Fruit fly (Drosophila melanogaster): ENCODE results near the gene Cox10.

- TF ChIP-seq kay (GFP tag; ENCODE audit: borderline replicate concordance) (no peak), CG5204 (GFP tag; optimal IDR thresholded peaks at IDR 0.05) (no peak), CG1620 (GFP tag; optimal IDR thresholded peaks at IDR 0.05) (no peak), toe (GFP tag; optimal IDR thresholded peaks at IDR 0.05) (no peak), CG33017 (tag; optimal IDR thresholded peaks at IDR 0.05) (no peak), Mnt (GFP tag; optimal IDR thresholded peaks at IDR 0.05) (no peak), CG7045 (GFP tag; optimal IDR thresholded peaks at IDR 0.05) (no peak), ovo (GFP tag; optimal IDR thresholded peaks at IDR 0.05) (no peak), cnc (optimal IDR thresholded peaks at IDR 0.05) (no peak), CG7101 (tag; optimal IDR thresholded peaks at IDR 0.05) (peak; percentile 50), tj (GFP tag; optimal IDR thresholded peaks at IDR 0.05) (no peak), CG12768 (GFP tag; optimal IDR thresholded peaks at IDR 0.05) (no peak)
Measured at dm6 chr2L:10362408-10363067, 31.3 kb downstream of the Cox10 start, which contains the start of the genes Cand1 and pim.

All from whole organism, adult.